Fruit fly (Drosophila melanogaster) whole organism, embryonic: ENCODE results near the gene ND-18.
A peak's percentile ranks its signal among the peaks of the same experiment; 100 is the strongest.

ENCODE experiments used
- CG10321 ChIP-seq: fragments of 200-800 bp; sonication (Bioruptor generic); IDR thresholded peaks from 2 replicates; pipeline ENCODE4 v1.3.6; 2022; ENCODE audit warnings: missing biosample characterization, missing genetic modification characterization
- CG13287 ChIP-seq: fragments of 200-800 bp; sonication (Bioruptor generic); IDR thresholded peaks from 2 replicates; pipeline ENCODE4 v1.3.6; 2022; ENCODE audit warnings: missing biosample characterization, missing genetic modification characterization; ENCODE audit not compliant: partially characterized antibody
- CG13424 ChIP-seq: fragments of 200-800 bp; sonication (Bioruptor generic); optimal IDR thresholded peaks from 2 replicates; lab custom pipeline; 2019; ENCODE audit warnings: missing biosample characterization, mild to moderate bottlenecking, missing genetic modification characterization, moderate library complexity
- CG14050 ChIP-seq: fragments of 200-800 bp; sonication (Bioruptor generic); IDR thresholded peaks from 3 replicates; pipeline ENCODE4 v1.3.6; 2022; ENCODE audit warnings: missing biosample characterization, missing genetic modification characterization
- CG14965 ChIP-seq: fragments of 200-800 bp; sonication (Bioruptor generic); optimal IDR thresholded peaks from 2 replicates; lab custom pipeline; 2016; ENCODE audit warnings: missing biosample characterization, missing genetic modification characterization, borderline replicate concordance
- CG15479 ChIP-seq: fragments of 200-800 bp; sonication (Bioruptor generic); optimal IDR thresholded peaks from 3 replicates; lab custom pipeline; 2019; ENCODE audit warnings: missing biosample characterization, mild to moderate bottlenecking, missing genetic modification characterization, moderate library complexity
- CG15696 ChIP-seq: fragments of 200-800 bp; sonication (Bioruptor generic); optimal IDR thresholded peaks from 2 replicates; lab custom pipeline; 2019; ENCODE audit warnings: missing biosample characterization, mild to moderate bottlenecking, missing genetic modification characterization, moderate library complexity
- CG2678 ChIP-seq: fragments of 200-800 bp; sonication (Bioruptor generic); optimal IDR thresholded peaks from 3 replicates; lab custom pipeline; 2019; ENCODE audit warnings: missing biosample characterization, mild to moderate bottlenecking, missing genetic modification characterization, moderate library complexity
- CG34224 ChIP-seq: fragments of 200-800 bp; sonication (Bioruptor generic); IDR thresholded peaks from 3 replicates; pipeline ENCODE4 v1.3.6; 2022; ENCODE audit warnings: missing biosample characterization, missing genetic modification characterization; ENCODE audit not compliant: partially characterized antibody
- CG4360 ChIP-seq: fragments of 200-800 bp; sonication (Bioruptor generic); IDR thresholded peaks from 2 replicates; pipeline ENCODE4 v1.3.6; 2022; ENCODE audit warnings: missing biosample characterization, missing genetic modification characterization
- CG43689 ChIP-seq: fragments of 200-800 bp; sonication (Bioruptor generic); IDR thresholded peaks from 2 replicates; pipeline ENCODE4 v1.3.6; 2022; ENCODE audit warnings: missing biosample characterization, missing genetic modification characterization
- CG6175 ChIP-seq: fragments of 200-800 bp; sonication (Bioruptor generic); IDR thresholded peaks from 3 replicates; pipeline ENCODE4 v1.3.6; 2022; ENCODE audit warnings: missing biosample characterization, missing genetic modification characterization
- CG8290 ChIP-seq, 3 experiments: fragments of 200-800 bp; sonication (Bioruptor generic); optimal IDR thresholded peaks; 2 replicates each; lab custom pipeline; 2016 to 2019; ENCODE audit warnings: missing biosample characterization in 3 of 3, missing genetic modification characterization in 3 of 3, mild to moderate bottlenecking in 2 of 3, moderate library complexity in 1 of 3
- CG8359 ChIP-seq: fragments of 200-800 bp; sonication (Bioruptor generic); optimal IDR thresholded peaks from 2 replicates; lab custom pipeline; 2017; ENCODE audit warnings: missing biosample characterization, mild to moderate bottlenecking, missing genetic modification characterization, borderline replicate concordance
- Dref ChIP-seq: fragments of 200-800 bp; sonication (Bioruptor generic); IDR thresholded peaks from 2 replicates; pipeline ENCODE4 v1.3.6; 2022; ENCODE audit warnings: missing biosample characterization, missing genetic modification characterization
- HmgD ChIP-seq: fragments of 200-800 bp; sonication (Bioruptor generic); optimal IDR thresholded peaks from 3 replicates; lab custom pipeline; 2016; ENCODE audit warnings: missing biosample characterization, missing genetic modification characterization
- MBD-R2 ChIP-seq: fragments of 200-800 bp; sonication (Bioruptor generic); IDR thresholded peaks from 2 replicates; pipeline ENCODE4 v1.3.6; 2022; ENCODE audit warnings: missing biosample characterization, missing genetic modification characterization
- MESR4 ChIP-seq: fragments of 200-800 bp; sonication (Bioruptor generic); optimal IDR thresholded peaks from 2 replicates; lab custom pipeline; 2018; ENCODE audit warnings: missing biosample characterization, mild to moderate bottlenecking, missing genetic modification characterization, moderate library complexity
- Med ChIP-seq: fragments of 200-800 bp; sonication (Bioruptor generic); peaks from one replicate; lab custom pipeline; 2016; ENCODE audit warnings: missing biosample characterization, missing genetic modification characterization, mild to moderate bottlenecking, inconsistent platforms, moderate library complexity
- Pdp1 ChIP-seq, 2 experiments: fragments of 200-800 bp; sonication (Bioruptor generic); optimal IDR thresholded peaks; 3 replicates each; lab custom pipeline; 2016; ENCODE audit warnings: missing biosample characterization in 2 of 2, missing genetic modification characterization in 2 of 2, mild to moderate bottlenecking in 1 of 2, moderate library complexity in 1 of 2
- Scr ChIP-seq: fragments of 200-800 bp; sonication (Bioruptor generic); IDR thresholded peaks from 2 replicates; pipeline ENCODE4 v1.3.6; 2022; ENCODE audit warnings: missing biosample characterization, missing genetic modification characterization; ENCODE audit not compliant: partially characterized antibody
- Sox102F ChIP-seq: fragments of 200-800 bp; sonication (Bioruptor generic); optimal IDR thresholded peaks from 2 replicates; lab custom pipeline; 2018; ENCODE audit warnings: missing biosample characterization, mild to moderate bottlenecking, missing genetic modification characterization, moderate library complexity
- Ssrp ChIP-seq: fragments of 200-800 bp; sonication (Bioruptor generic); optimal IDR thresholded peaks from 2 replicates; lab custom pipeline; 2018; ENCODE audit warnings: missing biosample characterization, mild to moderate bottlenecking, missing genetic modification characterization, moderate library complexity
- bbx ChIP-seq: fragments of 200-800 bp; sonication (Bioruptor generic); IDR thresholded peaks from 2 replicates; pipeline ENCODE4 v1.3.6; 2022; ENCODE audit warnings: missing biosample characterization, missing genetic modification characterization; ENCODE audit not compliant: partially characterized antibody
- crp ChIP-seq, 2 experiments: fragments of 200-800 bp; sonication (Bioruptor generic); optimal IDR thresholded peaks; 2 replicates in 1 of 2; 3 replicates in 1 of 2; lab custom pipeline; 2017; ENCODE audit warnings: missing biosample characterization in 2 of 2, missing genetic modification characterization in 2 of 2, mild to moderate bottlenecking in 1 of 2, moderate library complexity in 1 of 2
- fru ChIP-seq: fragments of >200 bp; optimal IDR thresholded peaks from 2 replicates; lab custom pipeline; 2017
- grau ChIP-seq: fragments of 200-800 bp; optimal IDR thresholded peaks from 3 replicates; lab custom pipeline; 2019; ENCODE audit warnings: missing biosample characterization, mild to moderate bottlenecking, missing genetic modification characterization, moderate library complexity
- ham ChIP-seq: fragments of 200-800 bp; sonication (Bioruptor generic); IDR thresholded peaks from 2 replicates; pipeline ENCODE4 v1.3.6; 2022; ENCODE audit warnings: missing biosample characterization, missing genetic modification characterization
- kah ChIP-seq: fragments of 200-800 bp; sonication (Bioruptor generic); optimal IDR thresholded peaks from 2 replicates; lab custom pipeline; 2018; ENCODE audit warnings: missing biosample characterization, mild to moderate bottlenecking, missing genetic modification characterization
- peb ChIP-seq: fragments of 200-800 bp; sonication (Bioruptor generic); IDR thresholded peaks from 2 replicates; pipeline ENCODE4 v1.3.6; 2022; ENCODE audit warnings: missing biosample characterization, missing genetic modification characterization
- pfk ChIP-seq: fragments of 200-800 bp; sonication (Bioruptor generic); optimal IDR thresholded peaks from 2 replicates; lab custom pipeline; 2018; ENCODE audit warnings: missing biosample characterization, mild to moderate bottlenecking, missing genetic modification characterization, moderate library complexity
- pnt ChIP-seq: fragments of 200-800 bp; sonication (Bioruptor generic); optimal IDR thresholded peaks from 3 replicates; lab custom pipeline; 2016; ENCODE audit warnings: missing biosample characterization, missing genetic modification characterization
- repo ChIP-seq: fragments of 200-800 bp; sonication (Bioruptor generic); optimal IDR thresholded peaks from 2 replicates; lab custom pipeline; 2016; ENCODE audit warnings: missing biosample characterization, missing genetic modification characterization
- tgo ChIP-seq: fragments of 200-800 bp; sonication (Bioruptor generic); IDR thresholded peaks from 3 replicates; pipeline ENCODE4 v1.3.6; 2022; ENCODE audit warnings: missing biosample characterization, missing genetic modification characterization
- tin ChIP-seq: fragments of 200-800 bp; sonication (Bioruptor generic); optimal IDR thresholded peaks from 3 replicates; lab custom pipeline; 2016; ENCODE audit warnings: missing biosample characterization, missing genetic modification characterization
- tna ChIP-seq: fragments of 200-800 bp; sonication (Bioruptor generic); IDR thresholded peaks from 2 replicates; pipeline ENCODE4 v1.3.6; 2022; ENCODE audit warnings: missing biosample characterization, missing genetic modification characterization; ENCODE audit not compliant: partially characterized antibody
- trem ChIP-seq: fragments of 200-800 bp; optimal IDR thresholded peaks from 3 replicates; lab custom pipeline; 2019; ENCODE audit warnings: missing biosample characterization, mild to moderate bottlenecking, missing genetic modification characterization, moderate library complexity
- usp ChIP-seq: fragments of >200 bp; optimal IDR thresholded peaks from 2 replicates; lab custom pipeline; 2017; ENCODE audit warnings: missing biosample characterization, missing genetic modification characterization
- wdn ChIP-seq: fragments of 200-800 bp; sonication (Bioruptor generic); IDR thresholded peaks from 2 replicates; pipeline ENCODE4 v1.3.6; 2022; ENCODE audit warnings: missing biosample characterization, missing genetic modification characterization

ND-18 gene

DNA sequence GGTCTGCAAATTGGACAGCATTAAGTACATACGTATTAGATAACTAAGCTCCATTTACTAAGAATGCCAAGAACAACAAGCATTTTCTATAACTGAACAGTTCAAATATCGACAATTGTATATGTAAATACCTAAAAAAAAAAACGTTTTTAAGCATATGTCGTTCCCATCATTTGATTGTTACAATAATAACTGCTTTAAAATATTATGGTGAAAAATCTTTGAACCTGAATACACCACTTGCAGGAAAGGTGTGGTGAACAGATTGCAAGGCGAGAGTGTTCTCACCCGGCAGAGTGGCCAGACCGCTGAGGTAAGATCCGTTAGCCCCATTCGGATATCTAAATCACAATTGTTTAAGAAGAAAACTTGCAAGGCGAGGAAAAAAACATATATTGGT is 17.5 kb upstream of the ND-18 start, which contains the start of gene narya (continued):
- no peak for TF ChIP-seq kah (GFP tag; lab: Kevin White, UChicago)
- no peak for TF ChIP-seq repo
- no peak for TF ChIP-seq pnt (GFP tag; lab: Kevin White, UChicago)

dm6 chrX:19479134-19479533 is 13.1 kb upstream of the ND-18 start, which contains the start of gene CG32533:
CG32533 (minus strand) TSS chrX:19479411.
- no peak for TF ChIP-seq CG14050 (GFP tag; lab: Robert Waterston, UW)
- peak; percentile 54 for TF ChIP-seq Dref (GFP tag; lab: Robert Waterston, UW)
- no peak for TF ChIP-seq CG8290 (GFP tag; optimal IDR thresholded peaks at IDR 0.05; lab: Kevin White, UChicago)
- TF ChIP-seq CG8290 (tag; optimal IDR thresholded peaks at IDR 0.05; lab: Kevin White, UChicago) = no peak
- TF ChIP-seq CG43689 (GFP tag; lab: Robert Waterston, UW) = no peak
- peak; percentile 9; the same call in 1 of the 2 replicates for TF ChIP-seq CG13287 (GFP tag; lab: Robert Waterston, UW)
- TF ChIP-seq CG10321 (GFP tag; lab: Robert Waterston, UW) = no peak
- TF ChIP-seq crp (GFP tag; optimal IDR thresholded peaks at IDR 0.05; lab: Kevin White, UChicago) = peak in 1 of 2 experiments; percentile 62
- no peak for TF ChIP-seq HmgD (GFP tag; lab: Kevin White, UChicago)
- TF ChIP-seq fru (lab: Kevin White, UChicago) = no peak
- TF ChIP-seq MBD-R2 = peak; percentile 38; the same call in 1 of the 2 replicates
- TF ChIP-seq CG15696 (tag; lab: Kevin White, UChicago) = no peak
- no peak for TF ChIP-seq CG8359 (GFP tag; lab: Kevin White, UChicago)
- no peak for TF ChIP-seq peb
- no peak for TF ChIP-seq trem (tag; lab: Kevin White, UChicago)
- TF ChIP-seq CG34224 (GFP tag; lab: Robert Waterston, UW) = 0 out of 3 replicates have a peak, but pooled peaks have one; percentile 6
- TF ChIP-seq wdn (GFP tag; lab: Robert Waterston, UW) = no peak
- no peak for TF ChIP-seq tin
- TF ChIP-seq bbx = 0 out of 2 replicates have a peak, but pooled peaks have one; percentile 13
- no peak for TF ChIP-seq ham
- no peak for TF ChIP-seq CG2678
- no peak for TF ChIP-seq CG13424
- 0 out of 2 replicates have a peak, but pooled peaks have one; percentile 8 for TF ChIP-seq Scr (GFP tag; lab: Robert Waterston, UW)
- TF ChIP-seq Sox102F = no peak
- TF ChIP-seq Ssrp = no peak
- peak; percentile 21 for TF ChIP-seq MESR4 (GFP tag; lab: Kevin White, UChicago)
- TF ChIP-seq tna (GFP tag; lab: Robert Waterston, UW) = peak; percentile 32; the same call in 1 of the 2 replicates
- TF ChIP-seq usp (GFP tag; lab: Kevin White, UChicago) = no peak
- TF ChIP-seq pnt (GFP tag; lab: Kevin White, UChicago) = no peak
- peak in 1 of 2 experiments; percentile 43 for TF ChIP-seq Pdp1 (GFP tag; optimal IDR thresholded peaks at IDR 0.05; lab: Kevin White, UChicago)
- no peak for TF ChIP-seq CG6175 (GFP tag; lab: Robert Waterston, UW)
- TF ChIP-seq Med = no peak
- TF ChIP-seq pfk (GFP tag; lab: Kevin White, UChicago) = no peak
- no peak for TF ChIP-seq CG14965 (GFP tag; lab: Kevin White, UChicago)
- TF ChIP-seq grau = no peak
- no peak for TF ChIP-seq CG15479 (GFP tag; lab: Kevin White, UChicago)
- TF ChIP-seq tgo = no peak
- no peak for TF ChIP-seq CG4360 (GFP tag; lab: Robert Waterston, UW)
